4 worm cellular contexts compared by ENCODE assay signal in the genomic region with DNA sequence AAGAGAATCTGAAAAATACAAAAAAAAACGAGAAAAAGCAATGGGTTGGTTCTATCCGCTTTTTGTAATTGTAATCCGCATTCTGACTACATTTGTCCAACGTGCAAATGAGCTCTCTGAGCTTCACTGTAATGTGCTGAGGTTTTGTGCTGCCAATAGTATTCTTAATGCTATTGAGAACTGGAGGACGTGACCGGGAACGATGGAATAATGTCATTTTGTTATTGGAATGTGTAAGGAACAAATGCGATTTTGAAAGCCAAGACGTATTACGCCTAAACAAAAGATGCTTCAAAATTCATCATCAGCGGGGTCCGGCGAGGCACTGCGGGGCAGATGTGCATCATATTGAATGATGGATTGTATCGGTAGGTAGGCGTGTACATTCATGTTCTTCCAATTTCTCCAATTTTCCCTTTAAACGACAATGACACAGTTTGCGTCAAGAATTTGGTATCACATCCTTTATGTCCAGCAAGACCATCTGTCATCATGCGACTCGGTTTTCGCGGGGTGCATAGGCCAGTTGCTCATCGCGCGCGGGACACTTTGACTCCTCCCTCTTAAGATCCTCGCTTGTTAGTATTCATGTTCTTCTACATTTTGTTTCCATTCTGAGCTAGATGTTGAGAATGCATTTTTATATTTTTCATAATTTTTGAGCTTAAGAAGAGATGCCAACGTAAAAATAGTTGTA.
TF ChIP-seq lines count a peak whose summit lies in the region.

No protein-coding gene starts in this region.

TF ChIP-seq in whole organism, L1 larva, 84 proteins besides CTCF, POLR2A, EP300 and RAD21:
- TF ChIP-seq ztf-11 (tag; optimal IDR thresholded peaks at IDR 0.05; lab: Kevin White, UChicago) (peak in 1 of 2 experiments; percentile 37), elt-2 (tag; optimal IDR thresholded peaks at IDR 0.05; lab: Kevin White, UChicago) (no peak), nhr-71 (tag; optimal IDR thresholded peaks at IDR 0.05; lab: Kevin White, UChicago) (no peak), hlh-17 (GFP tag; optimal IDR thresholded peaks at IDR 0.05; lab: Kevin White, UChicago; ENCODE audit: borderline replicate concordance) (no peak), elt-3 (tag; optimal IDR thresholded peaks at IDR 0.05; lab: Kevin White, UChicago) (no peak), C34B4.2 (tag; optimal IDR thresholded peaks at IDR 0.05; lab: Kevin White, UChicago) (no peak), hlh-4 (tag; optimal IDR thresholded peaks at IDR 0.05; lab: Kevin White, UChicago) (no peak), nhr-237 (tag; optimal IDR thresholded peaks at IDR 0.05; lab: Kevin White, UChicago) (no peak), fkh-4 (tag; optimal IDR thresholded peaks at IDR 0.05; lab: Kevin White, UChicago; ENCODE audit: borderline replicate concordance) (no peak), tbx-2 (tag; optimal IDR thresholded peaks at IDR 0.05; lab: Kevin White, UChicago) (peak; percentile 3), nhr-47 (tag; optimal IDR thresholded peaks at IDR 0.05; lab: Kevin White, UChicago) (no peak), nhr-11 (tag; optimal IDR thresholded peaks at IDR 0.05; lab: Kevin White, UChicago) (no peak)

TF ChIP-seq in whole organism, L2 larva, 48 proteins besides CTCF, POLR2A, EP300 and RAD21:
- TF ChIP-seq mab-5 (tag; optimal IDR thresholded peaks at IDR 0.05; lab: Kevin White, UChicago) (peak; percentile 7), alr-1 (tag; optimal IDR thresholded peaks at IDR 0.05; lab: Kevin White, UChicago) (no peak)

TF ChIP-seq in whole organism, late embryonic, 69 proteins besides CTCF, POLR2A, EP300 and RAD21:
- TF ChIP-seq unc-42 (tag; optimal IDR thresholded peaks at IDR 0.05; lab: Kevin White, UChicago) (peak; percentile 44), eyg-1 (tag; optimal IDR thresholded peaks at IDR 0.05; lab: Kevin White, UChicago) (no peak)

TF ChIP-seq in whole organism, mixed stage, embryonic, 35 proteins besides CTCF, POLR2A, EP300 and RAD21:
- peak; percentile 85 for TF ChIP-seq lin-32 (GFP tag; optimal IDR thresholded peaks at IDR 0.05; lab: Kevin White, UChicago)
- TF ChIP-seq nhr-2 (tag; optimal IDR thresholded peaks at IDR 0.05; lab: Kevin White, UChicago): no peak
- peak; percentile 82 for TF ChIP-seq cnd-1 (tag; optimal IDR thresholded peaks at IDR 0.05; lab: Kevin White, UChicago)
- no peak for TF ChIP-seq unc-120 (tag; optimal IDR thresholded peaks at IDR 0.05; lab: Kevin White, UChicago; ENCODE audit: poor library complexity, severe bottlenecking)
- TF ChIP-seq ces-1 (GFP tag; optimal IDR thresholded peaks at IDR 0.05; lab: Kevin White, UChicago): peak; percentile 65
